Fruit fly (Drosophila melanogaster) whole organism, embryonic: ENCODE results near the gene 5-HT2B.

ENCODE experiments used
- Bdp1 ChIP-seq: fragments of 200-800 bp; sonication (Bioruptor generic); optimal IDR thresholded peaks from 3 replicates; lab custom pipeline; 2016; ENCODE audit warnings: missing biosample characterization, missing genetic modification characterization
- CG10543 ChIP-seq: fragments of 200-800 bp; sonication (Bioruptor generic); optimal IDR thresholded peaks from 3 replicates; lab custom pipeline; 2017; ENCODE audit warnings: missing biosample characterization, mild to moderate bottlenecking, missing genetic modification characterization, moderate library complexity
- CG10654 ChIP-seq: fragments of 200-800 bp; sonication (Bioruptor generic); optimal IDR thresholded peaks from 2 replicates; lab custom pipeline; 2016; ENCODE audit warnings: missing biosample characterization, missing genetic modification characterization
- CG12104 ChIP-seq: fragments of 200-800 bp; sonication (Bioruptor generic); optimal IDR thresholded peaks from 3 replicates; lab custom pipeline; 2016; ENCODE audit warnings: missing biosample characterization, missing genetic modification characterization
- CG18262 ChIP-seq: fragments of 200-800 bp; optimal IDR thresholded peaks from 3 replicates; lab custom pipeline; 2019; ENCODE audit warnings: missing biosample characterization, mild to moderate bottlenecking, missing genetic modification characterization, moderate library complexity
- CG18764 ChIP-seq: fragments of 200-800 bp; sonication (Bioruptor generic); optimal IDR thresholded peaks from 3 replicates; lab custom pipeline; 2016; ENCODE audit warnings: missing biosample characterization, missing genetic modification characterization
- CG2120 ChIP-seq: fragments of 200-800 bp; sonication (Bioruptor generic); optimal IDR thresholded peaks from 3 replicates; lab custom pipeline; 2016; ENCODE audit warnings: missing biosample characterization, missing genetic modification characterization
- CG30020 ChIP-seq: fragments of 200-800 bp; optimal IDR thresholded peaks from 2 replicates; lab custom pipeline; 2019; ENCODE audit warnings: missing biosample characterization, mild to moderate bottlenecking, missing genetic modification characterization, moderate library complexity
- CG3995 ChIP-seq: fragments of 200-800 bp; sonication (Bioruptor generic); optimal IDR thresholded peaks from 3 replicates; lab custom pipeline; 2016; ENCODE audit warnings: missing biosample characterization, missing genetic modification characterization
- CG4820 ChIP-seq: fragments of 200-800 bp; sonication (Bioruptor generic); optimal IDR thresholded peaks from 3 replicates; lab custom pipeline; 2016; ENCODE audit warnings: missing biosample characterization, missing genetic modification characterization
- CG7786 ChIP-seq: fragments of 200-800 bp; sonication (Bioruptor generic); optimal IDR thresholded peaks from 2 replicates; lab custom pipeline; 2016; ENCODE audit warnings: missing biosample characterization, missing genetic modification characterization
- CG7987 ChIP-seq: fragments of 200-800 bp; sonication (Bioruptor generic); optimal IDR thresholded peaks from 2 replicates; lab custom pipeline; 2018; ENCODE audit warnings: missing biosample characterization, mild to moderate bottlenecking, missing genetic modification characterization, moderate library complexity
- CTCF ChIP-seq: fragments of 200-800 bp; sonication (Bioruptor generic); optimal IDR thresholded peaks from 2 replicates; lab custom pipeline; 2017; ENCODE audit warnings: missing biosample characterization, mild to moderate bottlenecking, missing genetic modification characterization, moderate library complexity
- CrebB ChIP-seq: fragments of 200-800 bp; sonication (Bioruptor generic); optimal IDR thresholded peaks from 3 replicates; lab custom pipeline; 2018; ENCODE audit warnings: missing biosample characterization, mild to moderate bottlenecking, missing genetic modification characterization
- Dbx ChIP-seq: fragments of 200-800 bp; sonication (Bioruptor generic); IDR thresholded peaks from 3 replicates; pipeline ENCODE4 v1.3.6; 2022; ENCODE audit warnings: missing biosample characterization, missing genetic modification characterization
- Dek ChIP-seq: fragments of 200-800 bp; sonication (Bioruptor generic); optimal IDR thresholded peaks from 3 replicates; lab custom pipeline; 2019; ENCODE audit warnings: missing biosample characterization, mild to moderate bottlenecking, missing genetic modification characterization, moderate library complexity
- Doc3 ChIP-seq: fragments of 200-800 bp; sonication (Bioruptor generic); IDR thresholded peaks from 3 replicates; pipeline ENCODE4 v1.3.6; 2022; ENCODE audit warnings: missing biosample characterization, missing genetic modification characterization; ENCODE audit not compliant: partially characterized antibody
- Ets65A ChIP-seq: fragments of 200-800 bp; sonication (Bioruptor generic); peaks from one replicate; lab custom pipeline; 2016; ENCODE audit warnings: missing biosample characterization, missing genetic modification characterization
- Hr78 ChIP-seq, 2 experiments: fragments of 200-800 bp in 1 of 2; fragments of >200 bp in 1 of 2; sonication (Bioruptor generic) in 1 of 2; optimal IDR thresholded peaks; 2 replicates each; lab custom pipeline; 2017 to 2019; ENCODE audit warnings: missing biosample characterization in 2 of 2, missing genetic modification characterization in 2 of 2, mild to moderate bottlenecking in 1 of 2, moderate library complexity in 1 of 2
- NC2α ChIP-seq: fragments of 200-800 bp; sonication (Bioruptor generic); optimal IDR thresholded peaks from 2 replicates; lab custom pipeline; 2016; ENCODE audit warnings: missing biosample characterization, missing genetic modification characterization
- NFAT ChIP-seq: fragments of 200-800 bp; sonication (Bioruptor generic); IDR thresholded peaks from 2 replicates; pipeline ENCODE4 v1.3.6; 2022; ENCODE audit warnings: missing biosample characterization, missing genetic modification characterization
- Nf-YC ChIP-seq: fragments of 200-800 bp; optimal IDR thresholded peaks from 3 replicates; lab custom pipeline; 2019; ENCODE audit warnings: missing biosample characterization, mild to moderate bottlenecking, missing genetic modification characterization, moderate library complexity
- Ssrp ChIP-seq: fragments of 200-800 bp; sonication (Bioruptor generic); optimal IDR thresholded peaks from 2 replicates; lab custom pipeline; 2018; ENCODE audit warnings: missing biosample characterization, mild to moderate bottlenecking, missing genetic modification characterization, moderate library complexity
- Vsx1 ChIP-seq: fragments of 200-800 bp; sonication (Bioruptor generic); optimal IDR thresholded peaks from 2 replicates; lab custom pipeline; 2017; ENCODE audit warnings: missing biosample characterization, mild to moderate bottlenecking, missing genetic modification characterization, missing genetic modification reagents
- bigmax ChIP-seq: fragments of 200-800 bp; sonication (Bioruptor generic); optimal IDR thresholded peaks from 2 replicates; lab custom pipeline; 2018; ENCODE audit warnings: missing biosample characterization, mild to moderate bottlenecking, missing genetic modification characterization
- cg ChIP-seq: fragments of 200-800 bp; sonication (Bioruptor generic); optimal IDR thresholded peaks from 3 replicates; lab custom pipeline; 2019; ENCODE audit warnings: missing biosample characterization, mild to moderate bottlenecking, missing genetic modification characterization, moderate library complexity
- croc ChIP-seq: fragments of 200-800 bp; sonication (Bioruptor generic); conservative IDR thresholded peaks from 3 replicates; pipeline ENCODE4 v1.3.6; 2022; ENCODE audit warnings: missing biosample characterization, missing genetic modification characterization
- da ChIP-seq: fragments of 200-800 bp; sonication (Bioruptor generic); optimal IDR thresholded peaks from 2 replicates; lab custom pipeline; 2016; ENCODE audit warnings: missing biosample characterization, missing genetic modification characterization
- dan ChIP-seq: fragments of 200-800 bp; sonication (Bioruptor generic); IDR thresholded peaks from 2 replicates; pipeline ENCODE4 v1.3.6; 2022; ENCODE audit warnings: missing biosample characterization, missing genetic modification characterization
- dm ChIP-seq: fragments of 200-800 bp; sonication (Bioruptor generic); optimal IDR thresholded peaks from 3 replicates; lab custom pipeline; 2016; ENCODE audit warnings: missing biosample characterization, missing genetic modification characterization
- emc ChIP-seq: fragments of 200-800 bp; sonication (Bioruptor generic); optimal IDR thresholded peaks from 2 replicates; lab custom pipeline; 2016; ENCODE audit warnings: missing biosample characterization, missing genetic modification characterization
- eve ChIP-seq, 2 experiments: fragments of >200 bp; optimal IDR thresholded peaks; 2 replicates each; lab custom pipeline; 2017; ENCODE audit warnings: missing biosample characterization in 2 of 2, missing genetic modification characterization in 2 of 2
- fd3F ChIP-seq: fragments of 200-800 bp; sonication (Bioruptor generic); optimal IDR thresholded peaks from 2 replicates; lab custom pipeline; 2018; ENCODE audit warnings: missing biosample characterization, mild to moderate bottlenecking, missing genetic modification characterization, moderate library complexity
- fd64A ChIP-seq: fragments of 200-800 bp; sonication (Bioruptor generic); optimal IDR thresholded peaks from 3 replicates; lab custom pipeline; 2018; ENCODE audit warnings: missing biosample characterization, mild to moderate bottlenecking, missing genetic modification characterization
- fd96Cb ChIP-seq: fragments of 200-800 bp; sonication (Bioruptor generic); optimal IDR thresholded peaks from 2 replicates; lab custom pipeline; 2018; ENCODE audit warnings: missing biosample characterization, mild to moderate bottlenecking, missing genetic modification characterization, moderate library complexity
- gcm2 ChIP-seq: fragments of 200-800 bp; sonication (Bioruptor generic); optimal IDR thresholded peaks from 2 replicates; lab custom pipeline; 2016; ENCODE audit warnings: missing biosample characterization, missing genetic modification characterization
- grau ChIP-seq: fragments of 200-800 bp; optimal IDR thresholded peaks from 3 replicates; lab custom pipeline; 2019; ENCODE audit warnings: missing biosample characterization, mild to moderate bottlenecking, missing genetic modification characterization, moderate library complexity
- hb ChIP-seq: fragments of 200-800 bp; sonication (Bioruptor generic); IDR thresholded peaks from 3 replicates; pipeline ENCODE4 v1.3.6; 2022; ENCODE audit warnings: missing biosample characterization, missing genetic modification characterization; ENCODE audit not compliant: partially characterized antibody
- klu ChIP-seq: fragments of 200-800 bp; sonication (Bioruptor generic); IDR thresholded peaks from 2 replicates; pipeline ENCODE4 v1.3.6; 2022; ENCODE audit warnings: missing biosample characterization, missing genetic modification characterization
- kni ChIP-seq: fragments of 200-800 bp; sonication (Bioruptor generic); optimal IDR thresholded peaks from 3 replicates; lab custom pipeline; 2017; ENCODE audit warnings: mild to moderate bottlenecking, missing biosample characterization, missing genetic modification reagents, missing genetic modification characterization
- knrl ChIP-seq: fragments of 200-800 bp; sonication (Bioruptor generic); IDR thresholded peaks from 3 replicates; pipeline ENCODE4 v1.3.6; 2022; ENCODE audit warnings: missing biosample characterization, missing genetic modification characterization; ENCODE audit not compliant: partially characterized antibody
- lola ChIP-seq, 3 experiments: fragments of >200 bp in 2 of 3; fragments of 200-800 bp in 1 of 3; sonication (Bioruptor generic) in 1 of 3; optimal IDR thresholded peaks; 2 replicates each; lab custom pipeline; 2017 to 2019; ENCODE audit warnings: missing biosample characterization in 3 of 3, missing genetic modification characterization in 3 of 3, mild to moderate bottlenecking in 1 of 3, moderate library complexity in 1 of 3
- nom ChIP-seq: fragments of 200-800 bp; sonication (Bioruptor generic); optimal IDR thresholded peaks from 2 replicates; lab custom pipeline; 2017; ENCODE audit warnings: missing biosample characterization, missing genetic modification characterization, mild to moderate bottlenecking, moderate library complexity, missing genetic modification reagents
- onecut ChIP-seq: fragments of 200-800 bp; sonication (Bioruptor generic); IDR thresholded peaks from 2 replicates; pipeline ENCODE4 v1.3.6; 2022; ENCODE audit warnings: missing biosample characterization, missing genetic modification characterization
- org-1 ChIP-seq: fragments of 200-800 bp; sonication (Bioruptor generic); optimal IDR thresholded peaks from 2 replicates; lab custom pipeline; 2017; ENCODE audit warnings: missing biosample characterization, missing genetic modification characterization
- run ChIP-seq: fragments of 200-800 bp; sonication (Bioruptor generic); optimal IDR thresholded peaks from 3 replicates; lab custom pipeline; 2018; ENCODE audit warnings: missing biosample characterization, mild to moderate bottlenecking, missing genetic modification characterization
- sd ChIP-seq: fragments of 200-800 bp; sonication (Bioruptor generic); optimal IDR thresholded peaks from 3 replicates; lab custom pipeline; 2018; ENCODE audit warnings: missing biosample characterization, mild to moderate bottlenecking, missing genetic modification characterization, moderate library complexity
- sob ChIP-seq: fragments of 200-800 bp; sonication (Bioruptor generic); IDR thresholded peaks from 2 replicates; pipeline ENCODE4 v1.3.6; 2022; ENCODE audit warnings: missing biosample characterization, missing genetic modification characterization
- stwl ChIP-seq: fragments of 200-800 bp; sonication (Bioruptor generic); optimal IDR thresholded peaks from 3 replicates; lab custom pipeline; 2018; ENCODE audit warnings: missing biosample characterization, mild to moderate bottlenecking, missing genetic modification characterization, moderate library complexity
- tna ChIP-seq: fragments of 200-800 bp; sonication (Bioruptor generic); IDR thresholded peaks from 2 replicates; pipeline ENCODE4 v1.3.6; 2022; ENCODE audit warnings: missing biosample characterization, missing genetic modification characterization; ENCODE audit not compliant: partially characterized antibody

5-HT2B gene

DNA sequence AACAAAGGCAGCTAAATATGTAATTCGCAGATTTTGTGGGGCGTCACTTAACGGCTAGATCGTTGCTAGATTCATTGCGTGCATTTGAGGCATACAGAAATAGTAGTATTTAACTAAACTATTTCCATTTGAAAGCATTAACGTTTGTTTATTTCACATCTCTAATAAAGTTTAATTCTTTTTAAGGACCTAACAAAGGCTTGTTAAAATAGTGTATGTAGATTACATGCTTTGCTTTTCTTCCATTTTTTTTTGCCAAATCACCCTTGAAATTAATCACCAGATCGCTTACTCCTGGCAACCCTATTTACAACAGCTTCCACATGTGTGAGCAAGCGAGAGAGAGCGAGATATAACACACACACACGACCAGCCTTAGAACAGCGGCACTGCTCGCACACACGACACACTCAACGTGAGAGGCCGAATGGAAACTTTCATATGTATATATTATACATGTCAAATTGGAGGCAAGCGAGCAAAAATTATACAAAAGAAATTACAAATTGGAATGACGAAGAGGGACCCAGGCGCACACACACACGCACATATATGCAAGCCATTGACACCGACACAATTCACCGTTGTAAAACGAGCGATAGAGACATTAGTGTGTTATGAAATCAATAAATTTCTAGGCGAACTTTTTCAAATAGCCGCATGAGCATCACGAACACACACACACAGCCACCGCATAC, 81.3 kb downstream of the 5-HT2B start (continued):
- peak; percentile 85 for TF ChIP-seq CG3995 (GFP tag; lab: Kevin White, UChicago)
- no peak for TF ChIP-seq Ets65A (GFP tag; lab: Kevin White, UChicago)
- TF ChIP-seq CG7987, result peak; percentile 37
- peak; percentile 31 for TF ChIP-seq dm
- TF ChIP-seq knrl (GFP tag; lab: Robert Waterston, UW), result no peak
- TF ChIP-seq klu (GFP tag; lab: Robert Waterston, UW), result no peak
- no peak for TF ChIP-seq run (tag; lab: Kevin White, UChicago)
- no peak for TF ChIP-seq Bdp1 (GFP tag; lab: Kevin White, UChicago)
- TF ChIP-seq NFAT (GFP tag; lab: Robert Waterston, UW), result peak; percentile 90
- no peak for TF ChIP-seq croc (GFP tag; lab: Robert Waterston, UW)
- TF ChIP-seq CG10543 (GFP tag; lab: Kevin White, UChicago), result peak; percentile 79
- TF ChIP-seq sob (GFP tag; lab: Robert Waterston, UW), result peak; percentile 44
- TF ChIP-seq bigmax (GFP tag; lab: Kevin White, UChicago), result peak; percentile 7
- TF ChIP-seq tna (GFP tag; lab: Robert Waterston, UW), result no peak
- TF ChIP-seq da (GFP tag; lab: Kevin White, UChicago), result no peak
- no peak for TF ChIP-seq CG4820 (GFP tag; lab: Kevin White, UChicago)
- TF ChIP-seq CG18262 (tag; lab: Kevin White, UChicago), result peak; percentile 27
- TF ChIP-seq Dek (tag; lab: Kevin White, UChicago), result peak; percentile 63
- TF ChIP-seq nom (GFP tag; lab: Kevin White, UChicago), result peak; percentile 40
- peak; percentile 34 for TF ChIP-seq stwl (tag; lab: Kevin White, UChicago)
- TF ChIP-seq sd, result peak; percentile 53
- no peak for TF ChIP-seq NC2α (GFP tag; lab: Kevin White, UChicago)
- TF ChIP-seq eve (GFP tag; optimal IDR thresholded peaks at IDR 0.05; lab: Kevin White, UChicago), result no peak
- peak; percentile 26 for TF ChIP-seq CG18764 (GFP tag; lab: Kevin White, UChicago)
- no peak for TF ChIP-seq CrebB (tag; lab: Kevin White, UChicago)
- TF ChIP-seq lola (GFP tag; optimal IDR thresholded peaks at IDR 0.05; lab: Kevin White, UChicago), result peak in 1 of 3 experiments; percentile 50
- TF ChIP-seq hb, result no peak
- peak; percentile 10 for TF ChIP-seq Vsx1 (GFP tag; lab: Kevin White, UChicago)
- no peak for TF ChIP-seq CG30020 (tag; lab: Kevin White, UChicago)
- peak; percentile 19 for TF ChIP-seq CTCF (GFP tag; lab: Kevin White, UChicago)
- peak; percentile 74 for TF ChIP-seq CG2120 (GFP tag; lab: Kevin White, UChicago)
- TF ChIP-seq Nf-YC, result peak; percentile 65
- TF ChIP-seq grau (tag; lab: Kevin White, UChicago), result peak; percentile 46
- TF ChIP-seq dan (GFP tag; lab: Robert Waterston, UW), result no peak
- TF ChIP-seq onecut (GFP tag; lab: Robert Waterston, UW), result peak; percentile 51
- peak; percentile 36 for TF ChIP-seq Ssrp (tag; lab: Kevin White, UChicago)
- no peak for TF ChIP-seq gcm2
- peak; percentile 66 for TF ChIP-seq CG12104
- peak; percentile 96 for TF ChIP-seq cg
- no peak for TF ChIP-seq Doc3 (GFP tag; lab: Robert Waterston, UW)
- peak; percentile 34 for TF ChIP-seq CG7786 (GFP tag; lab: Kevin White, UChicago)
- TF ChIP-seq kni (GFP tag; lab: Kevin White, UChicago), result no peak
- TF ChIP-seq emc (GFP tag; lab: Kevin White, UChicago), result peak; percentile 10
- TF ChIP-seq Dbx (GFP tag; lab: Robert Waterston, UW), result peak; percentile 55; the same call in 1 of the 3 replicates
- TF ChIP-seq org-1, result peak; percentile 52
- no peak for TF ChIP-seq CG10654
- peak; percentile 30 for TF ChIP-seq fd96Cb (tag; lab: Kevin White, UChicago)
- TF ChIP-seq Hr78 (GFP tag; optimal IDR thresholded peaks at IDR 0.05; lab: Kevin White, UChicago), result peak in 1 of 2 experiments; percentile 4
- TF ChIP-seq fd64A (GFP tag; lab: Kevin White, UChicago), result peak; percentile 29
- peak; percentile 60 for TF ChIP-seq fd3F (GFP tag; lab: Kevin White, UChicago)
